Worm (Caenorhabditis elegans) whole organism, L1 larva: ENCODE results near the gene unc-82.

Source experiments
- C16A3.4 ChIP-seq: fragments of 150-350 bp; optimal IDR thresholded peaks from 2 replicates; lab custom pipeline; 2014; ENCODE audit warnings: missing biosample characterization, missing genetic modification characterization
- alr-1 ChIP-seq: fragments of 200-800 bp; sonication (Bioruptor generic); optimal IDR thresholded peaks from 2 replicates; lab custom pipeline; 2018; ENCODE audit warnings: borderline replicate concordance, mild to moderate bottlenecking, missing genetic modification characterization, missing compliant biosample characterization
- blmp-1 ChIP-seq: fragments of 150-350 bp; optimal IDR thresholded peaks from 2 replicates; lab custom pipeline; 2014; ENCODE audit warnings: missing biosample characterization, missing genetic modification characterization
- ceh-82 ChIP-seq, 3 experiments: fragments of 150-350 bp in 1 of 3; sonication (generic microtip) in 2 of 3; optimal IDR thresholded peaks; 2 replicates each; lab custom pipeline; 2014 to 2017; ENCODE audit warnings: missing biosample characterization in 3 of 3, missing genetic modification characterization in 3 of 3
- elt-3 ChIP-seq, 6 experiments: fragments of 150-350 bp in 1 of 6; sonication (generic microtip); optimal IDR thresholded peaks; 2 replicates each; lab custom pipeline; 2017 to 2018; ENCODE audit warnings: missing biosample characterization in 6 of 6, missing genetic modification characterization in 6 of 6, inconsistent platforms in 1 of 6
- isw-1 ChIP-seq: fragments of 200-800 bp; sonication (Bioruptor generic); IDR thresholded peaks from 2 replicates; pipeline ENCODE4 v1.3.6; 2022; ENCODE audit warnings: missing genetic modification characterization, missing compliant biosample characterization
- lsy-2 ChIP-seq, 2 experiments: fragments of 150-350 bp; optimal IDR thresholded peaks; 2 replicates each; lab custom pipeline; 2014; ENCODE audit warnings: missing biosample characterization in 2 of 2, missing genetic modification characterization in 2 of 2
- mdl-1 ChIP-seq, 2 experiments: fragments of 150-350 bp; optimal IDR thresholded peaks; 2 replicates each; lab custom pipeline; 2014 to 2017; ENCODE audit warnings: missing biosample characterization in 2 of 2, missing genetic modification characterization in 2 of 2, inconsistent platforms in 1 of 2
- nhr-19 ChIP-seq: fragments of 200-800 bp; sonication (Bioruptor generic); conservative IDR thresholded peaks from 2 replicates; pipeline ENCODE4 v1.3.6; 2022; ENCODE audit warnings: missing genetic modification characterization, missing compliant biosample characterization
- nhr-47 ChIP-seq: sonication (generic microtip); optimal IDR thresholded peaks from 2 replicates; lab custom pipeline; 2016; ENCODE audit warnings: mild to moderate bottlenecking, missing genetic modification characterization, moderate library complexity, missing compliant biosample characterization
- nhr-76 ChIP-seq: sonication (generic microtip); optimal IDR thresholded peaks from 2 replicates; lab custom pipeline; 2017; ENCODE audit warnings: missing biosample characterization, missing genetic modification characterization
- pag-3 ChIP-seq: sonication (generic microtip); optimal IDR thresholded peaks from 2 replicates; lab custom pipeline; 2017; ENCODE audit warnings: missing genetic modification characterization, mild to moderate bottlenecking, missing compliant biosample characterization, antibody characterized with exemption, borderline replicate concordance; ENCODE audit not compliant: insufficient read depth
- snpc-4 ChIP-seq: fragments of 150-350 bp; optimal IDR thresholded peaks from 2 replicates; lab custom pipeline; 2014; ENCODE audit warnings: missing biosample characterization, missing genetic modification characterization
- unc-130 ChIP-seq: fragments of 150-350 bp; optimal IDR thresholded peaks from 2 replicates; lab custom pipeline; 2017; ENCODE audit warnings: missing biosample characterization, missing genetic modification characterization, inconsistent platforms

DNA sequence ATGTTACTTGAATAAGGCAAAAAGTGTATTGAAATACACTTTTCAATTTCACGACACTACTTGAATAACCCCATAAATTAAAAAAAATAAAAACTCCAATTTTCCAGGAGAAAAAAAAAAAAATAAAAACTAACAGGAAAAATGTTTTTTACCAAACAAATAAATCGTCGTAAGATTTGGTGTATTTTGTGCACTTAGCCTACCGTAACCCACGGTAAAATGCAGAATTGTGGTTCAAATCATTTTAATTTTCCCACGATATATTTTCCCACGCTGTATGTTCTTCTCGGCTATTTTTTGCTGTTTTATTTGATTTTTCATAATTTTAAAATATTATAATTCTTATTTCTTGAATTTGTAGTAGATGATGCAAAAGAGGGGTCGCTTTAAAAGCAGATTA, 34.6 kb upstream of the unc-82 start:
- TF ChIP-seq nhr-76 (no peak), nhr-19 (GFP tag; lab: Robert Waterston, UW) (no peak), blmp-1 (tag; lab: Kevin White, UChicago) (no peak), unc-130 (no peak), mdl-1 (tag; optimal IDR thresholded peaks at IDR 0.05; lab: Kevin White, UChicago) (no peak), snpc-4 (tag; lab: Kevin White, UChicago) (no peak), ceh-82 (tag; optimal IDR thresholded peaks at IDR 0.05; lab: Kevin White, UChicago) (no peak), pag-3 (tag; lab: Kevin White, UChicago) (no peak), lsy-2 (tag; optimal IDR thresholded peaks at IDR 0.05; lab: Kevin White, UChicago) (no peak), nhr-47 (tag; lab: Kevin White, UChicago) (no peak), elt-3 (tag; optimal IDR thresholded peaks at IDR 0.05; lab: Kevin White, UChicago) (no peak), C16A3.4 (no peak), isw-1 (GFP tag; lab: Robert Waterston, UW) (no peak), alr-1 (tag; lab: Kevin White, UChicago) (no peak)
